Worm (Caenorhabditis elegans): ENCODE data around the gene C05G5.1.

- no peak for TF ChIP-seq lim-7 (GFP tag; IDR thresholded peaks at IDR 0.05)
- TF ChIP-seq rbr-2 (tag; optimal IDR thresholded peaks at IDR 0.05): no peak
- TF ChIP-seq madf-5 (GFP tag; IDR thresholded peaks at IDR 0.05): no peak
Observed at ce11 chrX:14736220-14736619, 3.7 kb downstream of the C05G5.1 start.
